Fruit fly (Drosophila melanogaster): Measurements from ENCODE around the gene Ipk2.

Ipk2 gene

dm6 chr2L:530245-530644 is 43.8 kb downstream of the Ipk2 start (continued):
- TF ChIP-seq dpn (GFP tag; optimal IDR thresholded peaks at IDR 0.05) (peak; percentile 15 to 18), CG18599 (GFP tag; optimal IDR thresholded peaks at IDR 0.05) (peak; percentile 45), CG34376 (GFP tag; optimal IDR thresholded peaks at IDR 0.05) (no peak), CG7271 (tag; optimal IDR thresholded peaks at IDR 0.05) (no peak), CG17802 (tag; optimal IDR thresholded peaks at IDR 0.05) (no peak), CG4328 (GFP tag; optimal IDR thresholded peaks at IDR 0.05) (no peak), Stat92E (GFP tag; optimal IDR thresholded peaks at IDR 0.05) (no peak), repo (GFP tag; optimal IDR thresholded peaks at IDR 0.05) (no peak), NC2α (GFP tag; optimal IDR thresholded peaks at IDR 0.05) (no peak), CG11085 (GFP tag; IDR thresholded peaks at IDR 0.05) (no peak), pita (GFP tag; optimal IDR thresholded peaks at IDR 0.05) (no peak), Taf1 (GFP tag; IDR thresholded peaks at IDR 0.05) (no peak), sob (GFP tag; IDR thresholded peaks at IDR 0.05) (no peak), Opbp (GFP tag; IDR thresholded peaks at IDR 0.05; ENCODE audit: partially characterized antibody) (no peak), CG1603 (tag; optimal IDR thresholded peaks at IDR 0.05) (no peak), row (GFP tag; IDR thresholded peaks at IDR 0.05) (peak; percentile 48; the same call in 2 of the 3 replicates), CG14710 (tag; optimal IDR thresholded peaks at IDR 0.05) (no peak), seq (GFP tag; IDR thresholded peaks at IDR 0.05) (no peak), ATbp (GFP tag; optimal IDR thresholded peaks at IDR 0.05) (peak; percentile 20), nom (GFP tag; optimal IDR thresholded peaks at IDR 0.05) (no peak), kay (GFP tag; optimal IDR thresholded peaks at IDR 0.05) (no peak), CG6175 (GFP tag; IDR thresholded peaks at IDR 0.05) (no peak), Abd-B (GFP tag; optimal IDR thresholded peaks at IDR 0.05) (no peak), gce (GFP tag; IDR thresholded peaks at IDR 0.05) (no peak), CG10565 (GFP tag; optimal IDR thresholded peaks at IDR 0.05) (no peak), Ets65A (GFP tag) (peak; percentile 74), CG18619 (GFP tag; optimal IDR thresholded peaks at IDR 0.05) (no peak), mam (GFP tag; optimal IDR thresholded peaks at IDR 0.05) (peak; percentile 29), Doc2 (GFP tag; IDR thresholded peaks at IDR 0.05) (no peak), ci (GFP tag; IDR thresholded peaks at IDR 0.05) (0 out of 3 replicates have a peak, but pooled peaks have one; percentile 47), CG7963 (GFP tag; IDR thresholded peaks at IDR 0.05; ENCODE audit: partially characterized antibody) (no peak), ase (GFP tag; IDR thresholded peaks at IDR 0.05) (no peak), onecut (GFP tag; IDR thresholded peaks at IDR 0.05) (no peak), Dfd (GFP tag; optimal IDR thresholded peaks at IDR 0.05) (no peak), ap (GFP tag; IDR thresholded peaks at IDR 0.05) (no peak), corto (GFP tag; optimal IDR thresholded peaks at IDR 0.05) (peak; percentile 84), CG34224 (GFP tag; IDR thresholded peaks at IDR 0.05; ENCODE audit: partially characterized antibody) (no peak), lilli (GFP tag; optimal IDR thresholded peaks at IDR 0.05) (peak; percentile 39), exex (tag; optimal IDR thresholded peaks at IDR 0.05) (no peak), psq (GFP tag; optimal IDR thresholded peaks at IDR 0.05) (no peak), Oaz (GFP tag; IDR thresholded peaks at IDR 0.05) (no peak), jing (GFP tag; optimal IDR thresholded peaks at IDR 0.05) (no peak), Sox102F (GFP tag; optimal IDR thresholded peaks at IDR 0.05) (no peak), slp2 (GFP tag; optimal IDR thresholded peaks at IDR 0.05) (no peak), chif (GFP tag; optimal IDR thresholded peaks at IDR 0.05) (peak; percentile 32 to 37), CG31224 (GFP tag; IDR thresholded peaks at IDR 0.05) (no peak), CG13894 (tag; optimal IDR thresholded peaks at IDR 0.05) (no peak), Pdp1 (GFP tag; optimal IDR thresholded peaks at IDR 0.05) (peak in 1 of 2 experiments; percentile 30), CG15696 (tag; optimal IDR thresholded peaks at IDR 0.05) (no peak), nau (GFP tag; optimal IDR thresholded peaks at IDR 0.05) (no peak), Dip2 (GFP tag; IDR thresholded peaks at IDR 0.05) (no peak)

Measured in whole organism, embryonic.